Worm (Caenorhabditis elegans) whole organism, midembryonic: Measurements from ENCODE around the gene srz-72.
"Not testable (repeated sequence)": the region's sequence is repeated elsewhere in the genome, so short reads cannot be mapped to it uniquely, and the experiment has no call there.

Experiments used
- T22C8.4 ChIP-seq: fragments of 200-800 bp; sonication (Bioruptor generic); IDR thresholded peaks from 2 replicates; pipeline ENCODE4 v1.3.6; 2022; ENCODE audit warnings: missing genetic modification characterization, missing compliant biosample characterization
- cog-1 ChIP-seq: sonication (generic microtip); optimal IDR thresholded peaks from 2 replicates; lab custom pipeline; 2016; ENCODE audit warnings: missing genetic modification characterization, missing compliant biosample characterization
- flt-1 ChIP-seq: fragments of 200-800 bp; sonication (Bioruptor generic); IDR thresholded peaks from 2 replicates; pipeline ENCODE4 v1.3.6; 2022; ENCODE audit warnings: missing genetic modification characterization, missing compliant biosample characterization
- klf-2 ChIP-seq: fragments of 200-800 bp; sonication (Bioruptor generic); conservative IDR thresholded peaks from 2 replicates; pipeline ENCODE4 v1.3.6; 2022; ENCODE audit warnings: missing genetic modification reagents, missing genetic modification characterization, missing compliant biosample characterization
- med-1 ChIP-seq: sonication (generic microtip); optimal IDR thresholded peaks from 2 replicates; lab custom pipeline; 2017; ENCODE audit warnings: missing genetic modification characterization, mild to moderate bottlenecking, missing compliant biosample characterization, antibody characterized with exemption, missing genetic modification reagents; ENCODE audit not compliant: insufficient read depth
- ref-1 ChIP-seq: fragments of 200-800 bp; sonication (Bioruptor generic); conservative IDR thresholded peaks from 2 replicates; pipeline ENCODE4 v1.3.6; 2022; ENCODE audit warnings: missing genetic modification reagents, missing genetic modification characterization, missing compliant biosample characterization
- tab-1 ChIP-seq: fragments of 200-800 bp; sonication (Bioruptor generic); IDR thresholded peaks from 2 replicates; pipeline ENCODE4 v1.3.6; 2022; ENCODE audit warnings: missing genetic modification characterization, missing compliant biosample characterization
- ztf-23 ChIP-seq: fragments of 200-800 bp; sonication (Bioruptor generic); IDR thresholded peaks from 2 replicates; pipeline ENCODE4 v1.3.6; 2022; ENCODE audit warnings: missing genetic modification reagents, missing genetic modification characterization, missing compliant biosample characterization
- ztf-29 ChIP-seq: fragments of 200-800 bp; sonication (Bioruptor generic); IDR thresholded peaks from 2 replicates; pipeline ENCODE4 v1.3.6; 2022; ENCODE audit warnings: missing genetic modification reagents, missing genetic modification characterization, missing compliant biosample characterization

srz-72 gene

ce11 chrIV:16307925-16308324 is 9.0 kb downstream of the srz-72 start, which contains the start of gene rac-2:
Gene rac-2, plus strand, starts transcription at chrIV:16308225.
- TF ChIP-seq ref-1 (GFP tag; lab: Robert Waterston, UW); klf-2; cog-1 (tag; lab: Kevin White, UChicago): not testable (repeated sequence)

DNA sequence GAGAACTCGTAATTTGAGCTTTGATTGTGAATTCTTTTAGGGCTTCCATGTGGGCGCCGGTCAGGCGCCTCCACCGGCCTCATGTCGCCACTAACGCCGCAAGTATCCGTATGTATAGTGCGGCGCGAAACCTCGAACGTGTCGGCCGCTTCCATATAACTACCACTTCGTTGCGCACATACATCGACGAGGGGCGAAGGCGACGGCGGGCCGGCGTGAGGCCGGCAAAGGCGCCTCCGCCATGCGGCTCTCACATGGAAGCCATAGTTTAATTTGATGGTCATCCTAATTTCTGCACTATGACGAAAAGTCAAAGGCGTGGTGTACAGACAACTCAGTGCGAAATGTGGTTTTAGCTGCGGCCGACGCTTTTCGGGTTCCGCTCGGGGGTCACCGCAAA is 11.2 kb downstream of the srz-72 start:
- TF ChIP-seq T22C8.4 (GFP tag; lab: Robert Waterston, UW) = no peak
- TF ChIP-seq ztf-29 (GFP tag; lab: Robert Waterston, UW) = no peak
- no peak for TF ChIP-seq med-1 (GFP tag; lab: Kevin White, UChicago)
- no peak for TF ChIP-seq ref-1 (GFP tag; lab: Robert Waterston, UW)
- TF ChIP-seq flt-1 (GFP tag; lab: Robert Waterston, UW) = no peak
- TF ChIP-seq klf-2 = no peak
- no peak for TF ChIP-seq cog-1 (tag; lab: Kevin White, UChicago)
- TF ChIP-seq ztf-23 (GFP tag; lab: Robert Waterston, UW) = no peak
- no peak for TF ChIP-seq tab-1 (GFP tag; lab: Robert Waterston, UW)

DNA sequence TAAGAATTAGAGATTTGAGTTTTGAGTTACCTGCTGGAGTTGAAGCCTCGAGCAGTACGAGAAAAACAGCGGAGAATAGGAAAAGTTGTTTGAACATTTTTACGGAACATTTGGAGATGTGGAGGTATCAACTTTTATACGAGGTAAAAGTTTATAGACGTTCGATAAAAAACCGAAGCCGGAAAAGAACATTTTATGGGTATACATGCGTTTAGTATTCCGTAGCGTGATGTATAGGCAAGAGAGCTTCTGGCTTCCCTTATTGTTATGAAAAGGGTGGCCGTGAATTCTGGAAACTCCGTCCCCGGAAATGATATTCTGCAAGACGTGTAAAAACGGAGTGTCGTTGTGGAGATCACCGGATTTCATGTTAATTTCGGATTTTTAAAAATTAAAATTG is 21.5 kb downstream of the srz-72 start, which contains the start of gene K03D3.5:
K03D3.5 (minus strand) TSS at position 101 of the 400 bp plus-strand sequence.
- TF ChIP-seq cog-1 (tag; lab: Kevin White, UChicago) (no peak), med-1 (GFP tag; lab: Kevin White, UChicago) (no peak), flt-1 (GFP tag; lab: Robert Waterston, UW) (no peak), klf-2 (no peak), tab-1 (GFP tag; lab: Robert Waterston, UW) (no peak), ref-1 (GFP tag; lab: Robert Waterston, UW) (no peak), ztf-23 (GFP tag; lab: Robert Waterston, UW) (no peak), T22C8.4 (GFP tag; lab: Robert Waterston, UW) (no peak)

DNA sequence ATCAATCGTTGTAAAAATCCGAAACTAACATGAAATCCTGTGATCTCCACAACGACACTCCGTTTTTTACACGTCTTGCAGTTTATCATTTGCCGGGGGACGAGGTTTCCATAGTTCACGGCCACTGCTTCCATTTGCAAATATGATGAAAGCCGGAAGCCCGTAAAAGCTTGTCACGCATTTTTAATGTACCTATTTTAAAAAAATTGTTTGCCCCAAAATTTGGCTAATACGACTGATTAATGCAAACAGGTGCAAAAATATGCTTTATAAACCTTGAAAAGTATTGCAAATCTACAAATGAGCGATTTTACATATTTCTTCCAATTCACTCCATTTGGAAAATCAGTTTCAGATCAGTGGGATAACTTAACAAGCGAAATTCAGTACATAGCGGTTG is 21.9 kb downstream of the srz-72 start, which contains the start of gene srz-61:
srz-61 (plus strand) TSS at position 301 of the 400 bp plus-strand sequence.
- TF ChIP-seq klf-2 (no peak), med-1 (GFP tag; lab: Kevin White, UChicago) (no peak), ref-1 (GFP tag; lab: Robert Waterston, UW) (no peak), T22C8.4 (GFP tag; lab: Robert Waterston, UW) (no peak), ztf-29 (GFP tag; lab: Robert Waterston, UW) (no peak), tab-1 (GFP tag; lab: Robert Waterston, UW) (no peak), ztf-23 (GFP tag; lab: Robert Waterston, UW) (no peak), flt-1 (GFP tag; lab: Robert Waterston, UW) (no peak), cog-1 (tag; lab: Kevin White, UChicago) (no peak)

ce11 chrIV:16323373-16323772 is 24.4 kb downstream of the srz-72 start, which contains the start of gene srz-104:
Gene srz-104, plus strand, starts transcription at chrIV:16323673.
- TF ChIP-seq klf-2 (no peak), ref-1 (GFP tag; lab: Robert Waterston, UW) (no peak), med-1 (GFP tag; lab: Kevin White, UChicago) (no peak)

- no peak for TF ChIP-seq ztf-29 (GFP tag; lab: Robert Waterston, UW)
- no peak for TF ChIP-seq T22C8.4 (GFP tag; lab: Robert Waterston, UW)
Measured at ce11 chrIV:16324589-16324988, 25.6 kb downstream of the srz-72 start, which contains the start of gene srz-105. Gene srz-105, plus strand, starts transcription at chrIV:16324889.

DNA sequence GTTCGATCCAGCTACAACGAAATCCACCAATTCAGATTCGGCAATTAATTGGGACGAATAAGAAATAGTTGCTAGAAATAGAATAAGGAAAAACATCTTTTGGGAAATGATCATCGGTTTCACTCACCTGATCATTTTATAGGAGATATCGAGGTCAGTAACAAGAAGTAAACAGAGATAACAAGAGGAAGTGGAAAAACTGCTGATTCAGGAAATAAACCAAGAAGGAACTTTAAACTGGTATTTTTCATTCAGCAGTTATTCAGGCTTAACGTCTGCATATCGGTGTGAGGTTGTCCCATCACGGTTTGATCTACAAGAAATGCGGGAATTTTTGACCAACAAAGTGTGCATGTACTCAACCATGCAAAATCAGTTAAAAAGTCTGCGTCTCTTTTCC is 29.6 kb downstream of the srz-72 start, which contains the start of gene K03D3.2:
K03D3.2 (minus strand) TSS at position 101 of the 400 bp plus-strand sequence.
- TF ChIP-seq ztf-29 (GFP tag; lab: Robert Waterston, UW) = no peak
- TF ChIP-seq tab-1 (GFP tag; lab: Robert Waterston, UW) = no peak
- no peak for TF ChIP-seq ztf-23 (GFP tag; lab: Robert Waterston, UW)
- no peak for TF ChIP-seq med-1 (GFP tag; lab: Kevin White, UChicago)

ce11 chrIV:16329159-16329558 is 30.2 kb downstream of the srz-72 start, which contains the start of gene srz-74:
Gene srz-74, plus strand, starts transcription at chrIV:16329459.
- TF ChIP-seq ztf-23 (GFP tag; lab: Robert Waterston, UW) (no peak), flt-1 (GFP tag; lab: Robert Waterston, UW) (no peak), T22C8.4 (GFP tag; lab: Robert Waterston, UW) (no peak), klf-2 (no peak), tab-1 (GFP tag; lab: Robert Waterston, UW) (no peak), cog-1 (tag; lab: Kevin White, UChicago) (no peak), ztf-29 (GFP tag; lab: Robert Waterston, UW) (no peak), ref-1 (GFP tag; lab: Robert Waterston, UW) (no peak), med-1 (GFP tag; lab: Kevin White, UChicago) (no peak)

ce11 chrIV:16330508-16330907 is 31.6 kb downstream of the srz-72 start:
- TF ChIP-seq cog-1 (tag; lab: Kevin White, UChicago) (no peak), ref-1 (GFP tag; lab: Robert Waterston, UW) (no peak), flt-1 (GFP tag; lab: Robert Waterston, UW) (no peak), T22C8.4 (GFP tag; lab: Robert Waterston, UW) (no peak), tab-1 (GFP tag; lab: Robert Waterston, UW) (no peak), ztf-23 (GFP tag; lab: Robert Waterston, UW) (no peak), ztf-29 (GFP tag; lab: Robert Waterston, UW) (no peak), klf-2 (no peak)

ce11 chrIV:16332585-16332984 is 33.6 kb downstream of the srz-72 start, which contains the start of gene srz-71:
Gene srz-71, plus strand, starts transcription at chrIV:16332885.
- TF ChIP-seq klf-2 = no peak
- TF ChIP-seq ztf-23 (GFP tag; lab: Robert Waterston, UW) = no peak
- no peak for TF ChIP-seq cog-1 (tag; lab: Kevin White, UChicago)
- TF ChIP-seq T22C8.4 (GFP tag; lab: Robert Waterston, UW) = no peak
- TF ChIP-seq flt-1 (GFP tag; lab: Robert Waterston, UW) = no peak
- no peak for TF ChIP-seq med-1 (GFP tag; lab: Kevin White, UChicago)
- TF ChIP-seq ztf-29 (GFP tag; lab: Robert Waterston, UW) = no peak
- no peak for TF ChIP-seq tab-1 (GFP tag; lab: Robert Waterston, UW)
- TF ChIP-seq ref-1 (GFP tag; lab: Robert Waterston, UW) = no peak
